Worm (Caenorhabditis elegans): ENCODE measurements around the gene nep-2.

DNA sequence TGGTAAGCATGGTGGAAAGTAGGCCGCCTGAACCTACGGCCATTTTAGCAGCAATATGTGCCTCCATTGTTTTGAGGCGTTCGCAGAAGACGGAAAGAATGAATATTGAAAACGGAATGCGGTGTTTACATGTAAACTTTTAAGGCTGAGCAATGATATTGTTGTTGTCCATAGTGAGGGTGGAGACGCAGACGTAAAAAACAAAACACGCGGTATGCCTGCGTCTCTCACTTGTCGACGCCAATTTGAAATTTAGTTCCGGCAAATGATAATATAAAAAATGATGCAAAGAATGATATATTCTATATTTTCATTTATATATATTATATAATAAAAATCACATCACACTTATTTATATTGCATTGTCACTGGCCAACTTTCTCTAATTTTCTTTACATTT, 17.7 kb downstream of the nep-2 start, which contains the start of gene Y47G7B.2:
- TF ChIP-seq nhr-25 (tag; optimal IDR thresholded peaks at IDR 0.05) = no peak
- TF ChIP-seq nhr-76 (tag; optimal IDR thresholded peaks at IDR 0.05) = no peak
- no peak for TF ChIP-seq snpc-4 (tag; optimal IDR thresholded peaks at IDR 0.05)
- TF ChIP-seq unc-39 (tag; optimal IDR thresholded peaks at IDR 0.05) = no peak
- no peak for TF ChIP-seq aly-2 (tag; optimal IDR thresholded peaks at IDR 0.05)
- no peak for TF ChIP-seq ceh-82 (tag; optimal IDR thresholded peaks at IDR 0.05)
- TF ChIP-seq jun-1 (tag; optimal IDR thresholded peaks at IDR 0.05) = no peak
- TF ChIP-seq lin-15B (tag; optimal IDR thresholded peaks at IDR 0.05) = no peak
- TF ChIP-seq pha-4 (tag; optimal IDR thresholded peaks at IDR 0.05) = no peak
